Worm (Caenorhabditis elegans) whole organism, L2 larva: ENCODE results near the gene C18B2.5.

ENCODE experiments used
- R02D3.7 ChIP-seq: fragments of 150-350 bp; optimal IDR thresholded peaks from 2 replicates; lab custom pipeline; 2014; ENCODE audit warnings: missing biosample characterization, missing genetic modification characterization
- aly-2 ChIP-seq: fragments of 150-350 bp; optimal IDR thresholded peaks from 2 replicates; lab custom pipeline; 2014; ENCODE audit warnings: missing biosample characterization, missing genetic modification characterization
- ceh-82 ChIP-seq: fragments of 150-350 bp; optimal IDR thresholded peaks from 2 replicates; lab custom pipeline; 2014; ENCODE audit warnings: missing biosample characterization, missing genetic modification characterization
- elt-3 ChIP-seq: sonication (generic microtip); optimal IDR thresholded peaks from 2 replicates; lab custom pipeline; 2017; ENCODE audit warnings: missing biosample characterization, missing genetic modification characterization
- lin-13 ChIP-seq: fragments of 150-350 bp; optimal IDR thresholded peaks from 2 replicates; lab custom pipeline; 2014; ENCODE audit warnings: missing biosample characterization, missing genetic modification reagents, missing genetic modification characterization
- skn-1 ChIP-seq: sonication (generic microtip); optimal IDR thresholded peaks from 2 replicates; lab custom pipeline; 2017; ENCODE audit warnings: missing biosample characterization, missing genetic modification characterization
- zag-1 ChIP-seq: fragments of 150-350 bp; optimal IDR thresholded peaks from 2 replicates; lab custom pipeline; 2014; ENCODE audit warnings: missing biosample characterization, missing genetic modification characterization

ce11 chrX:3611740-3612139, 848 bp upstream of the C18B2.5 start:
- TF ChIP-seq aly-2 (tag; lab: Kevin White, UChicago) (no peak), elt-3 (tag; lab: Kevin White, UChicago) (no peak), ceh-82 (tag; lab: Kevin White, UChicago) (no peak), lin-13 (no peak), R02D3.7 (no peak), skn-1 (tag; lab: Kevin White, UChicago) (no peak), zag-1 (tag; lab: Kevin White, UChicago) (no peak)
